Fruit fly (Drosophila melanogaster) whole organism, embryonic: ENCODE measurements around the gene CG18765.

ENCODE experiments used
- Atf-2 ChIP-seq: fragments of 200-800 bp; sonication (Bioruptor generic); optimal IDR thresholded peaks from 2 replicates; lab custom pipeline; 2016; ENCODE audit warnings: missing biosample characterization, missing genetic modification characterization
- CG11695 ChIP-seq: fragments of 200-800 bp; sonication (Bioruptor generic); IDR thresholded peaks from 3 replicates; pipeline ENCODE4 v1.3.6; 2022; ENCODE audit warnings: missing biosample characterization, missing genetic modification characterization
- CG11696 ChIP-seq: fragments of 200-800 bp; sonication (Bioruptor generic); IDR thresholded peaks from 2 replicates; pipeline ENCODE4 v1.3.6; 2022; ENCODE audit warnings: missing biosample characterization, missing genetic modification characterization
- CG12744 ChIP-seq: fragments of 200-800 bp; sonication (Bioruptor generic); optimal IDR thresholded peaks from 2 replicates; lab custom pipeline; 2016; ENCODE audit warnings: missing biosample characterization, missing genetic modification characterization
- CG14050 ChIP-seq: fragments of 200-800 bp; sonication (Bioruptor generic); IDR thresholded peaks from 3 replicates; pipeline ENCODE4 v1.3.6; 2022; ENCODE audit warnings: missing biosample characterization, missing genetic modification characterization
- CG14860 ChIP-seq: fragments of 200-800 bp; sonication (Bioruptor generic); IDR thresholded peaks from 3 replicates; pipeline ENCODE4 v1.3.6; 2022; ENCODE audit warnings: missing biosample characterization, missing genetic modification characterization; ENCODE audit not compliant: partially characterized antibody
- CG14965 ChIP-seq: fragments of 200-800 bp; sonication (Bioruptor generic); optimal IDR thresholded peaks from 2 replicates; lab custom pipeline; 2016; ENCODE audit warnings: missing biosample characterization, missing genetic modification characterization, borderline replicate concordance
- CG17385 ChIP-seq: fragments of 200-800 bp; sonication (Bioruptor generic); optimal IDR thresholded peaks from 3 replicates; lab custom pipeline; 2018; ENCODE audit warnings: missing biosample characterization, mild to moderate bottlenecking, missing genetic modification characterization
- CG17612 ChIP-seq: fragments of 200-800 bp; sonication (Bioruptor generic); IDR thresholded peaks from 2 replicates; pipeline ENCODE4 v1.3.6; 2022; ENCODE audit warnings: missing biosample characterization, missing genetic modification characterization
- CG2712 ChIP-seq: fragments of 200-800 bp; optimal IDR thresholded peaks from 3 replicates; lab custom pipeline; 2019; ENCODE audit warnings: missing biosample characterization, mild to moderate bottlenecking, missing genetic modification characterization, moderate library complexity
- CG34224 ChIP-seq: fragments of 200-800 bp; sonication (Bioruptor generic); IDR thresholded peaks from 3 replicates; pipeline ENCODE4 v1.3.6; 2022; ENCODE audit warnings: missing biosample characterization, missing genetic modification characterization; ENCODE audit not compliant: partially characterized antibody
- CG3847 ChIP-seq: fragments of 200-800 bp; sonication (Bioruptor generic); IDR thresholded peaks from 2 replicates; pipeline ENCODE4 v1.3.6; 2022; ENCODE audit warnings: missing biosample characterization, missing genetic modification characterization
- CG6175 ChIP-seq: fragments of 200-800 bp; sonication (Bioruptor generic); IDR thresholded peaks from 3 replicates; pipeline ENCODE4 v1.3.6; 2022; ENCODE audit warnings: missing biosample characterization, missing genetic modification characterization
- CG6689 ChIP-seq: fragments of 200-800 bp; sonication (Bioruptor generic); IDR thresholded peaks from 2 replicates; pipeline ENCODE4 v1.3.6; 2022; ENCODE audit warnings: missing biosample characterization, missing genetic modification characterization
- CG8359 ChIP-seq: fragments of 200-800 bp; sonication (Bioruptor generic); optimal IDR thresholded peaks from 2 replicates; lab custom pipeline; 2017; ENCODE audit warnings: missing biosample characterization, mild to moderate bottlenecking, missing genetic modification characterization, borderline replicate concordance
- CG8478 ChIP-seq: fragments of >200 bp; optimal IDR thresholded peaks from 2 replicates; lab custom pipeline; 2018
- CG9797 ChIP-seq: fragments of 200-800 bp; sonication (Bioruptor generic); optimal IDR thresholded peaks from 3 replicates; lab custom pipeline; 2018; ENCODE audit warnings: missing biosample characterization, mild to moderate bottlenecking, missing genetic modification characterization
- CHES-1-like ChIP-seq: fragments of 200-800 bp; sonication (Bioruptor generic); optimal IDR thresholded peaks from 2 replicates; lab custom pipeline; 2016; ENCODE audit warnings: missing biosample characterization, missing genetic modification characterization
- CkIIα-i1 ChIP-seq: fragments of 200-800 bp; sonication (Bioruptor generic); IDR thresholded peaks from 2 replicates; pipeline ENCODE4 v1.3.6; 2022; ENCODE audit warnings: missing biosample characterization, missing genetic modification characterization
- HHEX ChIP-seq: fragments of 200-800 bp; sonication (Bioruptor generic); optimal IDR thresholded peaks from 3 replicates; lab custom pipeline; 2017; ENCODE audit warnings: missing biosample characterization, mild to moderate bottlenecking, missing genetic modification characterization, missing genetic modification reagents
- HmgZ ChIP-seq: fragments of 200-800 bp; sonication (Bioruptor generic); optimal IDR thresholded peaks from 2 replicates; lab custom pipeline; 2018; ENCODE audit warnings: missing biosample characterization, mild to moderate bottlenecking, missing genetic modification characterization
- Hr39 ChIP-seq: fragments of >200 bp; optimal IDR thresholded peaks from 2 replicates; lab custom pipeline; 2017
- Hr78 ChIP-seq, 2 experiments: fragments of 200-800 bp in 1 of 2; fragments of >200 bp in 1 of 2; sonication (Bioruptor generic) in 1 of 2; optimal IDR thresholded peaks; 2 replicates each; lab custom pipeline; 2017 to 2019; ENCODE audit warnings: missing biosample characterization in 2 of 2, missing genetic modification characterization in 2 of 2, mild to moderate bottlenecking in 1 of 2, moderate library complexity in 1 of 2
- Mrtf ChIP-seq: fragments of 200-800 bp; sonication (Bioruptor generic); IDR thresholded peaks from 3 replicates; pipeline ENCODE4 v1.3.6; 2022; ENCODE audit warnings: missing biosample characterization, missing genetic modification characterization
- Neu2 ChIP-seq: fragments of 200-800 bp; sonication (Bioruptor generic); optimal IDR thresholded peaks from 3 replicates; lab custom pipeline; 2016; ENCODE audit warnings: missing biosample characterization, missing genetic modification characterization, borderline replicate concordance
- Nf-YC ChIP-seq: fragments of 200-800 bp; optimal IDR thresholded peaks from 3 replicates; lab custom pipeline; 2019; ENCODE audit warnings: missing biosample characterization, mild to moderate bottlenecking, missing genetic modification characterization, moderate library complexity
- Optix ChIP-seq: fragments of 200-800 bp; sonication (Bioruptor generic); IDR thresholded peaks from 3 replicates; pipeline ENCODE4 v1.3.6; 2022; ENCODE audit warnings: missing biosample characterization, missing genetic modification characterization
- Rfx ChIP-seq: fragments of 200-800 bp; sonication (Bioruptor generic); IDR thresholded peaks from 2 replicates; pipeline ENCODE4 v1.3.6; 2022; ENCODE audit warnings: missing biosample characterization, missing genetic modification characterization
- Sox102F ChIP-seq: fragments of 200-800 bp; sonication (Bioruptor generic); optimal IDR thresholded peaks from 2 replicates; lab custom pipeline; 2018; ENCODE audit warnings: missing biosample characterization, mild to moderate bottlenecking, missing genetic modification characterization, moderate library complexity
- bab2 ChIP-seq: fragments of 200-800 bp; sonication (Bioruptor generic); optimal IDR thresholded peaks from 2 replicates; lab custom pipeline; 2016; ENCODE audit warnings: missing biosample characterization, missing genetic modification characterization
- bsh ChIP-seq, 2 experiments: fragments of 200-800 bp; sonication (Bioruptor generic); optimal IDR thresholded peaks; 2 replicates each; lab custom pipeline; 2017 to 2018; ENCODE audit warnings: mild to moderate bottlenecking in 2 of 2, missing biosample characterization in 2 of 2, missing genetic modification characterization in 2 of 2, moderate library complexity in 1 of 2
- cad ChIP-seq: fragments of >200 bp; optimal IDR thresholded peaks from 2 replicates; lab custom pipeline; 2017; ENCODE audit warnings: missing biosample characterization, missing genetic modification characterization
- cg ChIP-seq: fragments of 200-800 bp; sonication (Bioruptor generic); optimal IDR thresholded peaks from 3 replicates; lab custom pipeline; 2019; ENCODE audit warnings: missing biosample characterization, mild to moderate bottlenecking, missing genetic modification characterization, moderate library complexity
- cwo ChIP-seq: fragments of 200-800 bp; sonication (Bioruptor generic); optimal IDR thresholded peaks from 3 replicates; lab custom pipeline; 2017; ENCODE audit warnings: missing biosample characterization, missing genetic modification characterization, mild to moderate bottlenecking, moderate library complexity, missing genetic modification reagents
- dati ChIP-seq: fragments of 200-800 bp; sonication (Bioruptor generic); IDR thresholded peaks from 2 replicates; pipeline ENCODE4 v1.3.6; 2022; ENCODE audit warnings: missing biosample characterization, missing genetic modification characterization
- her ChIP-seq: fragments of 200-800 bp; sonication (Bioruptor generic); optimal IDR thresholded peaks from 2 replicates; lab custom pipeline; 2016; ENCODE audit warnings: missing biosample characterization, missing genetic modification characterization
- hth ChIP-seq: fragments of >200 bp; optimal IDR thresholded peaks from 2 replicates; lab custom pipeline; 2017; ENCODE audit warnings: inconsistent platforms
- ind ChIP-seq: fragments of 200-800 bp; sonication (Bioruptor generic); optimal IDR thresholded peaks from 3 replicates; lab custom pipeline; 2016; ENCODE audit warnings: missing biosample characterization, missing genetic modification characterization
- lov ChIP-seq, 2 experiments: fragments of 200-800 bp in 1 of 2; fragments of >200 bp in 1 of 2; sonication (Bioruptor generic) in 1 of 2; IDR thresholded peaks in 1 of 2; optimal IDR thresholded peaks in 1 of 2; 2 replicates in 1 of 2; 3 replicates in 1 of 2; pipeline versions ENCODE4 v1.3.6 to Lab custom; 2017 to 2022; ENCODE audit warnings: missing biosample characterization in 1 of 2, missing genetic modification characterization in 1 of 2
- nmo ChIP-seq: fragments of 200-800 bp; sonication (Bioruptor generic); optimal IDR thresholded peaks from 2 replicates; lab custom pipeline; 2018; ENCODE audit warnings: missing biosample characterization, mild to moderate bottlenecking, missing genetic modification characterization, moderate library complexity
- p53 ChIP-seq: fragments of 200-800 bp; sonication (Bioruptor generic); optimal IDR thresholded peaks from 2 replicates; lab custom pipeline; 2016; ENCODE audit warnings: missing biosample characterization, missing genetic modification characterization
- peb ChIP-seq: fragments of 200-800 bp; sonication (Bioruptor generic); IDR thresholded peaks from 2 replicates; pipeline ENCODE4 v1.3.6; 2022; ENCODE audit warnings: missing biosample characterization, missing genetic modification characterization
- psq ChIP-seq: fragments of 200-800 bp; sonication (Bioruptor generic); optimal IDR thresholded peaks from 2 replicates; lab custom pipeline; 2017; ENCODE audit warnings: missing biosample characterization, missing genetic modification characterization
- schlank ChIP-seq: fragments of 200-800 bp; sonication (Bioruptor generic); optimal IDR thresholded peaks from 2 replicates; lab custom pipeline; 2018; ENCODE audit warnings: missing biosample characterization, mild to moderate bottlenecking, missing genetic modification characterization
- sna ChIP-seq: fragments of 200-800 bp; sonication (Bioruptor generic); IDR thresholded peaks from 2 replicates; pipeline ENCODE4 v1.3.6; 2022; ENCODE audit warnings: missing biosample characterization, missing genetic modification characterization; ENCODE audit not compliant: partially characterized antibody
- tap ChIP-seq: fragments of 200-800 bp; optimal IDR thresholded peaks from 3 replicates; lab custom pipeline; 2019; ENCODE audit warnings: missing biosample characterization, mild to moderate bottlenecking, missing genetic modification characterization, moderate library complexity
- tgo ChIP-seq: fragments of 200-800 bp; sonication (Bioruptor generic); IDR thresholded peaks from 3 replicates; pipeline ENCODE4 v1.3.6; 2022; ENCODE audit warnings: missing biosample characterization, missing genetic modification characterization
- trh ChIP-seq: fragments of 200-800 bp; sonication (Bioruptor generic); optimal IDR thresholded peaks from 2 replicates; lab custom pipeline; 2016; ENCODE audit warnings: missing biosample characterization, missing genetic modification characterization
- tx ChIP-seq: fragments of 200-800 bp; sonication (Bioruptor generic); optimal IDR thresholded peaks from 2 replicates; lab custom pipeline; 2016; ENCODE audit warnings: missing biosample characterization, missing genetic modification characterization
- unpg ChIP-seq: fragments of 200-800 bp; sonication (Bioruptor generic); optimal IDR thresholded peaks from 3 replicates; lab custom pipeline; 2018; ENCODE audit warnings: missing biosample characterization, mild to moderate bottlenecking, missing genetic modification characterization, moderate library complexity
- zfh1 ChIP-seq: fragments of 200-800 bp; sonication (Bioruptor generic); IDR thresholded peaks from 3 replicates; pipeline ENCODE4 v1.3.6; 2022; ENCODE audit warnings: missing biosample characterization, missing genetic modification characterization

Gene CG18765

DNA sequence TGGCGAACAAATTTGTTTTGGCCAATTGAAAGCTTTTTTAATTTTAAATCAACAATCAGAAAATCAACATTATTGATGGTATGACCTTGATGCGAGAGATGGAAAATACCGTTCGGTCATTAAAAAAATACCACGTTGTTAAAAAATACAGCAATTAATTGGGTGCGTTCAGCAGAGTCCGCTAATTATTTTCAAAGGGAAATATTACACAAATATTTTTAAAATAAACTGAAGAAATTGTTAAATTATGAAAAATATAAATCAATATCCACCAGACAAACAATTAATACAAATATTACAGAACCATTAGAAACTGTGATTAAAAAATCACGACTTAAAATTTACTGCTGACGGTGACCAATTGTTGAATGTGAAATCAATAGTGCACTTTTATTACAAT is 13.6 kb downstream of the CG18765 start, which contains the start of gene CG18476 (continued):
- TF ChIP-seq CG14860 (GFP tag; lab: Robert Waterston, UW): no peak
- TF ChIP-seq HHEX (GFP tag; lab: Kevin White, UChicago): peak; percentile 91
- peak; percentile 94 for TF ChIP-seq CG11695
- TF ChIP-seq CG6689 (GFP tag; lab: Robert Waterston, UW): peak; percentile 94
- TF ChIP-seq trh (GFP tag; lab: Kevin White, UChicago): peak; percentile 75
- peak; percentile 96 for TF ChIP-seq unpg (GFP tag; lab: Kevin White, UChicago)
- no peak for TF ChIP-seq Hr39
- peak; percentile 84 for TF ChIP-seq CG17385 (GFP tag; lab: Kevin White, UChicago)
- no peak for TF ChIP-seq Optix (GFP tag; lab: Robert Waterston, UW)
- peak; percentile 89 for TF ChIP-seq CG17612 (GFP tag; lab: Robert Waterston, UW)
- no peak for TF ChIP-seq CkIIα-i1 (GFP tag; lab: Robert Waterston, UW)
- peak; percentile 97 for TF ChIP-seq nmo (GFP tag; lab: Kevin White, UChicago)
- TF ChIP-seq CG12744 (GFP tag; lab: Kevin White, UChicago): peak; percentile 37
- peak; percentile 2 to 93 for TF ChIP-seq bsh (GFP tag; optimal IDR thresholded peaks at IDR 0.05; lab: Kevin White, UChicago)
- TF ChIP-seq ind: peak; percentile 91
- TF ChIP-seq her (GFP tag; lab: Kevin White, UChicago): no peak
- peak; percentile 79 for TF ChIP-seq cwo (GFP tag; lab: Kevin White, UChicago)
- peak; percentile 96 for TF ChIP-seq Rfx (GFP tag; lab: Robert Waterston, UW)
- TF ChIP-seq psq (GFP tag; lab: Kevin White, UChicago): peak; percentile 51
- TF ChIP-seq Mrtf (GFP tag; lab: Robert Waterston, UW): peak; percentile 93
- no peak for TF ChIP-seq lov (optimal IDR thresholded peaks at IDR 0.05; lab: Kevin White, UChicago)
- TF ChIP-seq lov (GFP tag; IDR thresholded peaks at IDR 0.05; lab: Robert Waterston, UW): peak; percentile 79; the same call in 2 of the 3 replicates
- TF ChIP-seq CHES-1-like: peak; percentile 52
- TF ChIP-seq Neu2 (GFP tag; lab: Kevin White, UChicago): no peak
- peak; percentile 93 for TF ChIP-seq tap (tag; lab: Kevin White, UChicago)
- peak; percentile 94 for TF ChIP-seq Sox102F
- TF ChIP-seq CG8359 (GFP tag; lab: Kevin White, UChicago): peak; percentile 73
- TF ChIP-seq p53 (GFP tag; lab: Kevin White, UChicago): no peak
- peak; percentile 35; the same call in 1 of the 2 replicates for TF ChIP-seq dati (GFP tag; lab: Robert Waterston, UW)
- TF ChIP-seq CG11696 (GFP tag; lab: Robert Waterston, UW): peak; percentile 82
- peak; percentile 86 for TF ChIP-seq CG14050 (GFP tag; lab: Robert Waterston, UW)
- peak; percentile 83 for TF ChIP-seq peb (GFP tag; lab: Robert Waterston, UW)
- TF ChIP-seq hth: no peak
- TF ChIP-seq CG8478 (lab: Kevin White, UChicago): no peak
- peak; percentile 84 for TF ChIP-seq Nf-YC (tag; lab: Kevin White, UChicago)
- TF ChIP-seq CG2712: peak; percentile 96
- TF ChIP-seq CG9797: peak; percentile 47
- no peak for TF ChIP-seq cad (GFP tag; lab: Kevin White, UChicago)
- no peak for TF ChIP-seq CG14965 (GFP tag; lab: Kevin White, UChicago)
- peak; percentile 94 for TF ChIP-seq zfh1
- TF ChIP-seq CG34224 (GFP tag; lab: Robert Waterston, UW): no peak
- peak in 1 of 2 experiments; percentile 54 for TF ChIP-seq Hr78 (GFP tag; optimal IDR thresholded peaks at IDR 0.05; lab: Kevin White, UChicago)
- no peak for TF ChIP-seq tx (GFP tag; lab: Kevin White, UChicago)
- TF ChIP-seq HmgZ (tag; lab: Kevin White, UChicago): peak; percentile 92
- TF ChIP-seq sna (GFP tag; lab: Robert Waterston, UW): no peak
- TF ChIP-seq schlank (tag; lab: Kevin White, UChicago): peak; percentile 60
- peak; percentile 94 for TF ChIP-seq tgo (GFP tag; lab: Robert Waterston, UW)
- TF ChIP-seq bab2 (GFP tag; lab: Kevin White, UChicago): peak; percentile 76
- no peak for TF ChIP-seq cg (GFP tag; lab: Kevin White, UChicago)
- peak; percentile 10 for TF ChIP-seq Atf-2 (GFP tag; lab: Kevin White, UChicago)
- TF ChIP-seq CG3847 (GFP tag; lab: Robert Waterston, UW): peak; percentile 91
- peak; percentile 86 for TF ChIP-seq CG6175 (GFP tag; lab: Robert Waterston, UW)
